Worm (Caenorhabditis elegans) whole organism, midembryonic: Measurements from ENCODE around the gene F32H5.1.

Experiments
- T22C8.4 ChIP-seq: fragments of 200-800 bp; sonication (Bioruptor generic); IDR thresholded peaks from 2 replicates; pipeline ENCODE4 v1.3.6; 2022; ENCODE audit warnings: missing genetic modification characterization, missing compliant biosample characterization
- ref-1 ChIP-seq: fragments of 200-800 bp; sonication (Bioruptor generic); conservative IDR thresholded peaks from 2 replicates; pipeline ENCODE4 v1.3.6; 2022; ENCODE audit warnings: missing genetic modification reagents, missing genetic modification characterization, missing compliant biosample characterization
- ztf-23 ChIP-seq: fragments of 200-800 bp; sonication (Bioruptor generic); IDR thresholded peaks from 2 replicates; pipeline ENCODE4 v1.3.6; 2022; ENCODE audit warnings: missing genetic modification reagents, missing genetic modification characterization, missing compliant biosample characterization

- TF ChIP-seq ztf-23 (GFP tag; lab: Robert Waterston, UW) (no peak), T22C8.4 (no peak), ref-1 (GFP tag; lab: Robert Waterston, UW) (no peak)
These were observed 35.5 kb upstream of the F32H5.1 start for ce11 chrV:13393333-13393803.
